Fruit fly (Drosophila melanogaster) whole organism, prepupa: ENCODE measurements around the gene CG32263.

Source experiments
- Ets21C ChIP-seq: fragments of 200-800 bp; sonication (Bioruptor generic); optimal IDR thresholded peaks from 3 replicates; lab custom pipeline; 2016; ENCODE audit warnings: missing biosample characterization, missing genetic modification characterization
- Sox14 ChIP-seq: fragments of 200-800 bp; sonication (Bioruptor generic); optimal IDR thresholded peaks from 3 replicates; lab custom pipeline; 2016; ENCODE audit warnings: missing biosample characterization, missing genetic modification characterization
- dac ChIP-seq: fragments of 200-800 bp; sonication (Bioruptor generic); optimal IDR thresholded peaks from 2 replicates; lab custom pipeline; 2017; ENCODE audit warnings: missing biosample characterization, mild to moderate bottlenecking, missing genetic modification characterization
- eg ChIP-seq: fragments of 200-800 bp; sonication (Bioruptor generic); IDR thresholded peaks from 3 replicates; pipeline ENCODE4 v1.3.6; 2022; ENCODE audit warnings: missing biosample characterization, missing genetic modification characterization
- esn ChIP-seq: fragments of 200-800 bp; sonication (Bioruptor generic); optimal IDR thresholded peaks from 2 replicates; lab custom pipeline; 2016; ENCODE audit warnings: missing biosample characterization, mild to moderate bottlenecking, missing genetic modification characterization, moderate library complexity
- fkh ChIP-seq: fragments of 200-800 bp; sonication (Bioruptor generic); optimal IDR thresholded peaks from 3 replicates; lab custom pipeline; 2017; ENCODE audit warnings: missing biosample characterization, mild to moderate bottlenecking, missing genetic modification characterization, moderate library complexity

- no peak for TF ChIP-seq esn (GFP tag; lab: Kevin White, UChicago)
- TF ChIP-seq dac (GFP tag; lab: Kevin White, UChicago): no peak
- no peak for TF ChIP-seq fkh (GFP tag; lab: Kevin White, UChicago)
- TF ChIP-seq Ets21C: no peak
- TF ChIP-seq Sox14 (GFP tag; lab: Kevin White, UChicago): no peak
- TF ChIP-seq eg: peak; percentile 57; the same call in 1 of the 3 replicates
These were observed 11.1 kb downstream of the CG32263 start for dm6 chr3L:3799766-3800165.
